Fruit fly (Drosophila melanogaster): Measurements from ENCODE around the gene Oatp33Ea.

dm6 chr2L:12469235-12469634, 23.5 kb upstream of the Oatp33Ea start:
- TF ChIP-seq CG5204 (GFP tag; optimal IDR thresholded peaks at IDR 0.05): no peak
- no peak for TF ChIP-seq CG12768 (GFP tag; optimal IDR thresholded peaks at IDR 0.05)
- TF ChIP-seq CG14711 (tag; optimal IDR thresholded peaks at IDR 0.05): no peak
- no peak for TF ChIP-seq CG1620 (GFP tag; optimal IDR thresholded peaks at IDR 0.05)
- TF ChIP-seq CG7045 (GFP tag; optimal IDR thresholded peaks at IDR 0.05): no peak
- no peak for TF ChIP-seq Hr96 (GFP tag; optimal IDR thresholded peaks at IDR 0.05)
- no peak for TF ChIP-seq Mnt (GFP tag; optimal IDR thresholded peaks at IDR 0.05)
- no peak for TF ChIP-seq ovo (GFP tag; optimal IDR thresholded peaks at IDR 0.05)
